Worm (Caenorhabditis elegans): Measurements from ENCODE around the gene clec-118.
A peak's percentile ranks its signal among the peaks of the same experiment; 100 is the strongest.

The clec-118 gene

DNA sequence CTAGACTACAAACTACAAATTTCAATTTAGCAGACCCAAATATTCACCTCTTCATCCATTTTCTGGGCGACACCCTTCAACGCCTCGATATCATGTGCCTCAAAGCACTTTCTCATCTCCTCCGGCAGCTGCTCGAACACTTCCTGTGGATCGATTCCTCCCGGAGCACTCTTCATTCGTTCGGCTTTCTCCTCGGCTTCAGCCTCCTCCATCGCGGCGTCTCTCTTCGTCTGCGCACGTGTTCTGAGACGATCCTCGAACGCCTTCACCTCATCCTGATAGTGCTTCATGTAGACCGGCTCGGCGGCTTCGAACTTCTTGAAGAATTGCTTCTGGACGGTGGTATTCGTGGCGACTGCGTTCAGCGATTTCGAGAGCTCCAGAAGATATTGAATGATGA lies 33.5 kb downstream of the clec-118 start (continued):
- no peak for TF ChIP-seq mdl-1 (tag; optimal IDR thresholded peaks at IDR 0.05)

- TF ChIP-seq daf-16 (GFP tag; optimal IDR thresholded peaks at IDR 0.05) (no peak), daf-16 (tag; optimal IDR thresholded peaks at IDR 0.05) (peak; percentile 0), dmd-9 (GFP tag; IDR thresholded peaks at IDR 0.05) (no peak), lin-38 (GFP tag; IDR thresholded peaks at IDR 0.05) (peak; percentile 52)
Measured at ce11 chrII:577632-578031, 34.6 kb downstream of the clec-118 start, which contains the start of gene W08F4.7. TSS of gene W08F4.7 (minus strand) at chrII:577732.

ce11 chrII:574064-574463 lies 38.2 kb downstream of the clec-118 start:
- TF ChIP-seq F26F4.8 (GFP tag; conservative IDR thresholded peaks at IDR 0.05) (no peak), unc-62 (GFP tag; optimal IDR thresholded peaks at IDR 0.05 in 1 of 2) (peak in 1 of 2 experiments; percentile 46), unc-62 (tag; optimal IDR thresholded peaks at IDR 0.05) (no peak), aha-1 (tag) (peak; percentile 75)

DNA sequence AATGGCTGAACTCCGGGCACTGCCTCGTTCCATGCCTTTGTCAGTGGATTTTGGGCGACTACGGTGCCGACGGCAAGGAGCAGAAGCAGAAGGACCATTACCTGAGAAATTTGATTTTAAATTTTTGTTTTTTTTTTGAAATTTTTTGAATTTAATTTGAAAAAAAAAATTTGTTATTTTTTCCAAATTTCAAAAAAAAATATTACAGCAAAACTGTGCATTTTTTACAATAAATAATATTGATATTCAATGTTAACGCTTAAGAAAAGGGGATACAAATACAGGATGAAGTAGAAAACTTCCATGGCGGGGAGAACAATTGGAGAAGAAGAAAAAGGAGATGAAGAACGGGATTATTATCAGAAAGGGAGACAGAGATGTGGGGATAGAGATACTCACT lies 40.3 kb downstream of the clec-118 start, which contains the start of gene mlt-8:
Gene mlt-8 (minus strand): TSS at position 101 of the 400 bp plus-strand sequence.
- TF ChIP-seq set-16 (GFP tag; IDR thresholded peaks at IDR 0.05) (peak; percentile 7; the same call in 1 of the 2 replicates), lir-3 (tag; optimal IDR thresholded peaks at IDR 0.05) (no peak)

- TF ChIP-seq Y5F2A.4 (GFP tag; optimal IDR thresholded peaks at IDR 0.05) (no peak), nhr-102 (tag; optimal IDR thresholded peaks at IDR 0.05) (peak; percentile 10)
Measured at ce11 chrII:568776-569175, 43.5 kb downstream of the clec-118 start, which contains the start of gene W08F4.5. TSS of gene W08F4.5 (minus strand) at chrII:568876.

Measured in whole organism, L4 larva.